Worm (Caenorhabditis elegans): ENCODE results near the gene col-146.

col-146 gene

ce11 chrV:9677977-9678376 is 48.2 kb downstream of the col-146 start, which contains the start of gene cthd-1:
cthd-1 (plus strand) TSS chrV:9678277.
- TF ChIP-seq madf-2 (tag; optimal IDR thresholded peaks at IDR 0.05): no peak
- TF ChIP-seq ceh-22 (tag; optimal IDR thresholded peaks at IDR 0.05): no peak
- no peak for TF ChIP-seq unc-55 (GFP tag; optimal IDR thresholded peaks at IDR 0.05)
- TF ChIP-seq hlh-8 (tag; optimal IDR thresholded peaks at IDR 0.05): no peak
- TF ChIP-seq C38D4.7 (GFP tag; optimal IDR thresholded peaks at IDR 0.05): no peak
- no peak for TF ChIP-seq rnt-1 (tag; optimal IDR thresholded peaks at IDR 0.05)
- TF ChIP-seq ceh-48 (tag; optimal IDR thresholded peaks at IDR 0.05): no peak

DNA sequence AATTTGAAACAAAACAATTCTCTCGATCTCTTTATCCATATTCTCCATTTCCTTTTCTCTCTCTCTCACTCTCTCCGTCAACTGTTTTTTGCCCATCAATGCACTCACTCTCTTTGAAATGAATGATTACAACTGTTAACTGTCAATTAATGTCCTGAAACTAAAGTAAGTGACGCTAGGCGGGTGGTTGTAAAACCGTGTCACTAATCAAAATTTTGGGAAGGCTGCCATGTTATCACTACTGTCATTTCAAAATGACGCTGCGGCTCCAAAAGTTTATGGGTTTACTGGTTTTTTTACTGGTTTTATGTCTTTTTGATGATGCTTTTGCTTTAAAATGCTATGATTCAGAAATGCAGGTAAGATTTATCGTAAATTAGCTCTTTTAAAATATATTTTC is 49.4 kb downstream of the col-146 start, which contains the start of gene ZK287.9:
ZK287.9 (plus strand) TSS at position 192 of the 400 bp plus-strand sequence.
- TF ChIP-seq ztf-16 (tag; optimal IDR thresholded peaks at IDR 0.05) (no peak), ceh-9 (tag; optimal IDR thresholded peaks at IDR 0.05) (no peak), F13H6.1 (tag; optimal IDR thresholded peaks at IDR 0.05) (no peak), tbx-2 (tag; optimal IDR thresholded peaks at IDR 0.05) (no peak), zip-5 (tag; optimal IDR thresholded peaks at IDR 0.05) (no peak), unc-42 (tag; optimal IDR thresholded peaks at IDR 0.05) (no peak), ahr-1 (tag; optimal IDR thresholded peaks at IDR 0.05) (no peak)

- TF ChIP-seq hlh-8 (tag; optimal IDR thresholded peaks at IDR 0.05): no peak
- no peak for TF ChIP-seq lin-11 (tag; optimal IDR thresholded peaks at IDR 0.05)
- TF ChIP-seq ceh-30 (tag; optimal IDR thresholded peaks at IDR 0.05): no peak
- no peak for TF ChIP-seq ama-1 (optimal IDR thresholded peaks at IDR 0.05)
- no peak for TF ChIP-seq ceh-9 (tag; optimal IDR thresholded peaks at IDR 0.05)
- TF ChIP-seq nfya-1 (tag; optimal IDR thresholded peaks at IDR 0.05): no peak
- no peak for TF ChIP-seq ceh-2 (tag; optimal IDR thresholded peaks at IDR 0.05)
- TF ChIP-seq ceh-18 (tag; optimal IDR thresholded peaks at IDR 0.05): no peak
- no peak for TF ChIP-seq sox-4 (tag; optimal IDR thresholded peaks at IDR 0.05)
- TF ChIP-seq hlh-6 (tag; optimal IDR thresholded peaks at IDR 0.05): no peak
- no peak for TF ChIP-seq pat-9 (tag; optimal IDR thresholded peaks at IDR 0.05)
- TF ChIP-seq rnt-1 (tag; optimal IDR thresholded peaks at IDR 0.05): no peak
- TF ChIP-seq nhr-11 (tag; optimal IDR thresholded peaks at IDR 0.05): no peak
- no peak for TF ChIP-seq hlh-30 (tag; optimal IDR thresholded peaks at IDR 0.05; ENCODE audit: insufficient read depth)
- TF ChIP-seq ceh-22 (tag; optimal IDR thresholded peaks at IDR 0.05): no peak
- no peak for TF ChIP-seq tbx-2 (tag; optimal IDR thresholded peaks at IDR 0.05)
- TF ChIP-seq ceh-19 (GFP tag; optimal IDR thresholded peaks at IDR 0.05): no peak
These were observed 50.5 kb downstream of the col-146 start for ce11 chrV:9680260-9680659.
